Fruit fly (Drosophila melanogaster) whole organism, embryonic: ENCODE data around the gene Rok.

Experiments
- B-H1 ChIP-seq: fragments of 200-800 bp; sonication (Bioruptor generic); IDR thresholded peaks from 3 replicates; pipeline ENCODE4 v1.3.6; 2022; ENCODE audit warnings: missing biosample characterization, missing genetic modification characterization
- Bgb ChIP-seq: fragments of 200-800 bp; sonication (Bioruptor generic); IDR thresholded peaks from 2 replicates; pipeline ENCODE4 v1.3.6; 2022; ENCODE audit warnings: missing biosample characterization, missing genetic modification characterization; ENCODE audit not compliant: partially characterized antibody
- CG10543 ChIP-seq: fragments of 200-800 bp; sonication (Bioruptor generic); optimal IDR thresholded peaks from 3 replicates; lab custom pipeline; 2017; ENCODE audit warnings: missing biosample characterization, mild to moderate bottlenecking, missing genetic modification characterization, moderate library complexity
- CG10654 ChIP-seq: fragments of 200-800 bp; sonication (Bioruptor generic); optimal IDR thresholded peaks from 2 replicates; lab custom pipeline; 2016; ENCODE audit warnings: missing biosample characterization, missing genetic modification characterization
- CG11093 ChIP-seq: fragments of 200-800 bp; sonication (Bioruptor generic); IDR thresholded peaks from 3 replicates; pipeline ENCODE4 v1.3.6; 2022; ENCODE audit warnings: missing biosample characterization, missing genetic modification characterization
- CG12219 ChIP-seq: fragments of 200-800 bp; sonication (Bioruptor generic); optimal IDR thresholded peaks from 3 replicates; lab custom pipeline; 2018; ENCODE audit warnings: missing biosample characterization, mild to moderate bottlenecking, missing genetic modification characterization
- CG13894 ChIP-seq: fragments of 200-800 bp; sonication (Bioruptor generic); optimal IDR thresholded peaks from 3 replicates; lab custom pipeline; 2018; ENCODE audit warnings: missing biosample characterization, mild to moderate bottlenecking, missing genetic modification characterization, moderate library complexity
- CG15011 ChIP-seq: fragments of 200-800 bp; sonication (Bioruptor generic); optimal IDR thresholded peaks from 3 replicates; lab custom pipeline; 2018; ENCODE audit warnings: missing biosample characterization, mild to moderate bottlenecking, missing genetic modification characterization
- CG15269 ChIP-seq: fragments of 200-800 bp; sonication (Bioruptor generic); optimal IDR thresholded peaks from 2 replicates; lab custom pipeline; 2018; ENCODE audit warnings: missing biosample characterization, mild to moderate bottlenecking, missing genetic modification characterization, moderate library complexity
- CG17359 ChIP-seq: fragments of 200-800 bp; sonication (Bioruptor generic); optimal IDR thresholded peaks from 3 replicates; lab custom pipeline; 2018; ENCODE audit warnings: missing biosample characterization, mild to moderate bottlenecking, missing genetic modification characterization, moderate library complexity
- CG2120 ChIP-seq: fragments of 200-800 bp; sonication (Bioruptor generic); optimal IDR thresholded peaks from 3 replicates; lab custom pipeline; 2016; ENCODE audit warnings: missing biosample characterization, missing genetic modification characterization
- CG2202 ChIP-seq: fragments of 200-800 bp; sonication (Bioruptor generic); optimal IDR thresholded peaks from 2 replicates; lab custom pipeline; 2018; ENCODE audit warnings: missing biosample characterization, mild to moderate bottlenecking, missing genetic modification characterization
- CG2678 ChIP-seq: fragments of 200-800 bp; sonication (Bioruptor generic); optimal IDR thresholded peaks from 3 replicates; lab custom pipeline; 2019; ENCODE audit warnings: missing biosample characterization, mild to moderate bottlenecking, missing genetic modification characterization, moderate library complexity
- CG2875 ChIP-seq: fragments of 200-800 bp; sonication (Bioruptor generic); optimal IDR thresholded peaks from 2 replicates; lab custom pipeline; 2017; ENCODE audit warnings: missing biosample characterization, mild to moderate bottlenecking, missing genetic modification characterization, missing genetic modification reagents
- CG31441 ChIP-seq: fragments of 200-800 bp; sonication (Bioruptor generic); IDR thresholded peaks from 2 replicates; pipeline ENCODE4 v1.3.6; 2022; ENCODE audit warnings: missing biosample characterization, missing genetic modification characterization
- CG42726 ChIP-seq: fragments of 200-800 bp; sonication (Bioruptor generic); IDR thresholded peaks from 2 replicates; pipeline ENCODE4 v1.3.6; 2022; ENCODE audit warnings: missing biosample characterization, missing genetic modification characterization; ENCODE audit not compliant: partially characterized antibody
- CG6791 ChIP-seq: fragments of 200-800 bp; sonication (Bioruptor generic); IDR thresholded peaks from 3 replicates; pipeline ENCODE4 v1.3.6; 2022; ENCODE audit warnings: missing biosample characterization, missing genetic modification characterization; ENCODE audit not compliant: partially characterized antibody
- CG7745 ChIP-seq: fragments of 200-800 bp; sonication (Bioruptor generic); optimal IDR thresholded peaks from 2 replicates; lab custom pipeline; 2018; ENCODE audit warnings: missing biosample characterization, mild to moderate bottlenecking, missing genetic modification characterization, moderate library complexity
- CG7786 ChIP-seq: fragments of 200-800 bp; sonication (Bioruptor generic); optimal IDR thresholded peaks from 2 replicates; lab custom pipeline; 2016; ENCODE audit warnings: missing biosample characterization, missing genetic modification characterization
- CG9609 ChIP-seq: fragments of 200-800 bp; sonication (Bioruptor generic); optimal IDR thresholded peaks from 3 replicates; lab custom pipeline; 2016; ENCODE audit warnings: missing biosample characterization, missing genetic modification characterization
- CG9727 ChIP-seq: fragments of 200-800 bp; sonication (Bioruptor generic); optimal IDR thresholded peaks from 3 replicates; lab custom pipeline; 2017; ENCODE audit warnings: missing biosample characterization, mild to moderate bottlenecking, missing genetic modification characterization
- CkIIα-i1 ChIP-seq: fragments of 200-800 bp; sonication (Bioruptor generic); IDR thresholded peaks from 2 replicates; pipeline ENCODE4 v1.3.6; 2022; ENCODE audit warnings: missing biosample characterization, missing genetic modification characterization
- D ChIP-seq, 2 experiments: fragments of 200-800 bp in 1 of 2; fragments of >200 bp in 1 of 2; sonication (Bioruptor generic) in 1 of 2; optimal IDR thresholded peaks; 2 replicates in 1 of 2; 3 replicates in 1 of 2; lab custom pipeline; 2017; ENCODE audit warnings: mild to moderate bottlenecking in 1 of 2, missing biosample characterization in 1 of 2, missing genetic modification characterization in 1 of 2, missing genetic modification reagents in 1 of 2
- Dek ChIP-seq: fragments of 200-800 bp; sonication (Bioruptor generic); optimal IDR thresholded peaks from 3 replicates; lab custom pipeline; 2019; ENCODE audit warnings: missing biosample characterization, mild to moderate bottlenecking, missing genetic modification characterization, moderate library complexity
- Dref ChIP-seq: fragments of 200-800 bp; sonication (Bioruptor generic); IDR thresholded peaks from 2 replicates; pipeline ENCODE4 v1.3.6; 2022; ENCODE audit warnings: missing biosample characterization, missing genetic modification characterization
- E2f2 ChIP-seq: fragments of 200-800 bp; sonication (Bioruptor generic); IDR thresholded peaks from 2 replicates; pipeline ENCODE4 v1.3.6; 2022; ENCODE audit warnings: missing biosample characterization, missing genetic modification characterization
- Ets97D ChIP-seq: fragments of 200-800 bp; sonication (Bioruptor generic); optimal IDR thresholded peaks from 3 replicates; lab custom pipeline; 2016; ENCODE audit warnings: missing biosample characterization, missing genetic modification characterization
- Lhr ChIP-seq: fragments of 200-800 bp; sonication (Bioruptor generic); optimal IDR thresholded peaks from 3 replicates; lab custom pipeline; 2017; ENCODE audit warnings: mild to moderate bottlenecking, missing biosample characterization, missing genetic modification reagents, missing genetic modification characterization
- MBD-R2 ChIP-seq: fragments of 200-800 bp; sonication (Bioruptor generic); IDR thresholded peaks from 2 replicates; pipeline ENCODE4 v1.3.6; 2022; ENCODE audit warnings: missing biosample characterization, missing genetic modification characterization
- Stat92E ChIP-seq, 3 experiments: fragments of >200 bp in 2 of 3; fragments of 200-800 bp in 1 of 3; sonication (Bioruptor generic) in 1 of 3; optimal IDR thresholded peaks; 2 replicates each; lab custom pipeline; 2017 to 2019; ENCODE audit warnings: missing biosample characterization in 3 of 3, missing genetic modification characterization in 3 of 3, mild to moderate bottlenecking in 1 of 3, moderate library complexity in 1 of 3
- btn ChIP-seq: fragments of 200-800 bp; sonication (Bioruptor generic); optimal IDR thresholded peaks from 2 replicates; lab custom pipeline; 2016; ENCODE audit warnings: missing biosample characterization, missing genetic modification characterization
- corto ChIP-seq: fragments of 200-800 bp; sonication (Bioruptor generic); optimal IDR thresholded peaks from 2 replicates; lab custom pipeline; 2016; ENCODE audit warnings: missing biosample characterization, mild to moderate bottlenecking, missing genetic modification characterization, moderate library complexity
- dpn ChIP-seq, 2 experiments: fragments of 200-800 bp; sonication (Bioruptor generic); optimal IDR thresholded peaks; 3 replicates each; lab custom pipeline; 2016; ENCODE audit warnings: missing biosample characterization in 2 of 2, missing genetic modification characterization in 2 of 2
- fd64A ChIP-seq: fragments of 200-800 bp; sonication (Bioruptor generic); optimal IDR thresholded peaks from 3 replicates; lab custom pipeline; 2018; ENCODE audit warnings: missing biosample characterization, mild to moderate bottlenecking, missing genetic modification characterization
- hth ChIP-seq: fragments of >200 bp; optimal IDR thresholded peaks from 2 replicates; lab custom pipeline; 2017; ENCODE audit warnings: inconsistent platforms
- kah ChIP-seq: fragments of 200-800 bp; sonication (Bioruptor generic); optimal IDR thresholded peaks from 2 replicates; lab custom pipeline; 2018; ENCODE audit warnings: missing biosample characterization, mild to moderate bottlenecking, missing genetic modification characterization
- kni ChIP-seq: fragments of 200-800 bp; sonication (Bioruptor generic); optimal IDR thresholded peaks from 3 replicates; lab custom pipeline; 2017; ENCODE audit warnings: mild to moderate bottlenecking, missing biosample characterization, missing genetic modification reagents, missing genetic modification characterization
- lmd ChIP-seq: fragments of 200-800 bp; sonication (Bioruptor generic); IDR thresholded peaks from 2 replicates; pipeline ENCODE4 v1.3.6; 2022; ENCODE audit warnings: missing biosample characterization, missing genetic modification characterization
- mam ChIP-seq: fragments of 200-800 bp; sonication (Bioruptor generic); optimal IDR thresholded peaks from 3 replicates; lab custom pipeline; 2016; ENCODE audit warnings: missing biosample characterization, missing genetic modification characterization
- prd ChIP-seq, 3 experiments: fragments of >200 bp in 2 of 3; fragments of 200-800 bp in 1 of 3; sonication (Bioruptor generic) in 1 of 3; optimal IDR thresholded peaks in 2 of 3; IDR thresholded peaks in 1 of 3; 2 replicates in 2 of 3; 3 replicates in 1 of 3; pipeline versions ENCODE4 v1.3.6 to Lab custom; 2017 to 2022; ENCODE audit warnings: missing biosample characterization in 1 of 3, missing genetic modification characterization in 1 of 3
- pum ChIP-seq: fragments of 200-800 bp; sonication (Bioruptor generic); optimal IDR thresholded peaks from 2 replicates; lab custom pipeline; 2016; ENCODE audit warnings: missing biosample characterization, missing genetic modification characterization
- pzg ChIP-seq: fragments of 200-800 bp; sonication (Bioruptor generic); optimal IDR thresholded peaks from 3 replicates; lab custom pipeline; 2018; ENCODE audit warnings: missing biosample characterization, mild to moderate bottlenecking, missing genetic modification characterization, moderate library complexity
- seq ChIP-seq: fragments of 200-800 bp; sonication (Bioruptor generic); IDR thresholded peaks from 2 replicates; pipeline ENCODE4 v1.3.6; 2022; ENCODE audit warnings: missing biosample characterization, missing genetic modification characterization
- slou ChIP-seq: fragments of 200-800 bp; sonication (Bioruptor generic); optimal IDR thresholded peaks from 3 replicates; lab custom pipeline; 2016; ENCODE audit warnings: missing biosample characterization, missing genetic modification characterization
- slp2 ChIP-seq: fragments of 200-800 bp; sonication (Bioruptor generic); optimal IDR thresholded peaks from 2 replicates; lab custom pipeline; 2016; ENCODE audit warnings: missing biosample characterization, missing genetic modification characterization
- tgo ChIP-seq: fragments of 200-800 bp; sonication (Bioruptor generic); IDR thresholded peaks from 3 replicates; pipeline ENCODE4 v1.3.6; 2022; ENCODE audit warnings: missing biosample characterization, missing genetic modification characterization

Rok gene

dm6 chrX:16637594-16638485, 626 bp upstream of the Rok start, which contains the start of gene RpS19a (continued):
- no peak for TF ChIP-seq CG11093 (GFP tag; lab: Robert Waterston, UW)
- TF ChIP-seq dpn (GFP tag; optimal IDR thresholded peaks at IDR 0.05; lab: Kevin White, UChicago), result peak; percentile 19 to 52
- TF ChIP-seq CG9609, result peak; percentile 19
- TF ChIP-seq fd64A (GFP tag; lab: Kevin White, UChicago), result peak; percentile 87
- peak; percentile 85 for TF ChIP-seq kni (GFP tag; lab: Kevin White, UChicago)
- TF ChIP-seq pum (GFP tag; lab: Kevin White, UChicago), result no peak
- TF ChIP-seq CG31441 (GFP tag; lab: Robert Waterston, UW), result peak; percentile 77
- TF ChIP-seq tgo (GFP tag; lab: Robert Waterston, UW), result peak; percentile 51; the same call in 2 of the 3 replicates
- TF ChIP-seq CG2678, result peak; percentile 70
- TF ChIP-seq corto (GFP tag; lab: Kevin White, UChicago), result peak; percentile 2
- TF ChIP-seq lmd (GFP tag; lab: Robert Waterston, UW), result peak; percentile 26
- peak; percentile 74 for TF ChIP-seq CG15269 (tag; lab: Kevin White, UChicago)
- TF ChIP-seq CG6791 (GFP tag; lab: Robert Waterston, UW), result no peak; the same call in 1 of the 3 replicates
- TF ChIP-seq CG12219 (GFP tag; lab: Kevin White, UChicago), result peak; percentile 78
- TF ChIP-seq hth, result no peak
- peak; percentile 53; the same call in 1 of the 2 replicates for TF ChIP-seq seq (GFP tag; lab: Robert Waterston, UW)
- TF ChIP-seq Ets97D (GFP tag; lab: Kevin White, UChicago), result peak; percentile 99
- TF ChIP-seq btn (GFP tag; lab: Kevin White, UChicago), result peak; percentile 43
- peak; percentile 55 for TF ChIP-seq Lhr (GFP tag; lab: Kevin White, UChicago)
- TF ChIP-seq CG17359 (tag; lab: Kevin White, UChicago), result peak; percentile 62
- 0 out of 2 replicates have a peak, but pooled peaks have one; percentile 37 for TF ChIP-seq CkIIα-i1 (GFP tag; lab: Robert Waterston, UW)
- no peak for TF ChIP-seq prd (optimal IDR thresholded peaks at IDR 0.05; lab: Kevin White, UChicago)
- peak; percentile 47; the same call in 2 of the 3 replicates for TF ChIP-seq prd (GFP tag; IDR thresholded peaks at IDR 0.05; lab: Robert Waterston, UW)
- peak; percentile 90 for TF ChIP-seq CG9727 (GFP tag; lab: Kevin White, UChicago)
- no peak for TF ChIP-seq pzg (GFP tag; lab: Kevin White, UChicago)
- TF ChIP-seq E2f2, result peak; percentile 58
- TF ChIP-seq CG10543, result peak; percentile 91
- peak; percentile 75 for TF ChIP-seq Dref (GFP tag; lab: Robert Waterston, UW)
- TF ChIP-seq CG13894 (tag; lab: Kevin White, UChicago), result peak; percentile 75
- TF ChIP-seq CG2875 (GFP tag; lab: Kevin White, UChicago), result peak; percentile 78
- TF ChIP-seq CG7786 (GFP tag; lab: Kevin White, UChicago), result peak; percentile 37
- TF ChIP-seq Stat92E (GFP tag; optimal IDR thresholded peaks at IDR 0.05; lab: Kevin White, UChicago), result peak in 1 of 3 experiments; percentile 35
- TF ChIP-seq slp2 (GFP tag; lab: Kevin White, UChicago), result peak; percentile 49
- TF ChIP-seq B-H1 (GFP tag; lab: Robert Waterston, UW), result peak; percentile 48; the same call in 1 of the 3 replicates
- TF ChIP-seq slou (GFP tag; lab: Kevin White, UChicago), result peak; percentile 39
- peak; percentile 45 for TF ChIP-seq CG2202 (tag; lab: Kevin White, UChicago)
- peak; percentile 12 for TF ChIP-seq CG10654 (GFP tag; lab: Kevin White, UChicago)
- peak; percentile 60 for TF ChIP-seq kah (GFP tag; lab: Kevin White, UChicago)
- no peak for TF ChIP-seq CG42726 (GFP tag; lab: Robert Waterston, UW)
- peak; percentile 81 for TF ChIP-seq CG15011 (GFP tag; lab: Kevin White, UChicago)
- peak; percentile 56 for TF ChIP-seq Dek (tag; lab: Kevin White, UChicago)
- peak; percentile 12 for TF ChIP-seq Bgb (GFP tag; lab: Robert Waterston, UW)
- peak; percentile 55 for TF ChIP-seq CG7745 (tag; lab: Kevin White, UChicago)
- no peak for TF ChIP-seq mam (GFP tag; lab: Kevin White, UChicago)
- TF ChIP-seq CG2120 (GFP tag; lab: Kevin White, UChicago), result no peak
- no peak; the same call in 1 of the 2 replicates for TF ChIP-seq MBD-R2 (GFP tag; lab: Robert Waterston, UW)
- TF ChIP-seq D (optimal IDR thresholded peaks at IDR 0.05; lab: Kevin White, UChicago), result no peak
- TF ChIP-seq D (GFP tag; optimal IDR thresholded peaks at IDR 0.05; lab: Kevin White, UChicago), result peak; percentile 66
